Worm (Caenorhabditis elegans) whole organism, L3 larva: ENCODE measurements around the gene F17C8.6.
A peak's percentile ranks its signal among the peaks of the same experiment; 100 is the strongest.

ENCODE experiments used
- R02D3.7 ChIP-seq: fragments of 150-350 bp; optimal IDR thresholded peaks from 2 replicates; lab custom pipeline; 2014; ENCODE audit warnings: missing biosample characterization, missing genetic modification characterization
- ZK546.5 ChIP-seq: sonication (generic microtip); optimal IDR thresholded peaks from 2 replicates; lab custom pipeline; 2017; ENCODE audit warnings: missing biosample characterization, missing genetic modification characterization
- aly-2 ChIP-seq: fragments of 150-350 bp; optimal IDR thresholded peaks from 2 replicates; lab custom pipeline; 2014; ENCODE audit warnings: missing biosample characterization, missing genetic modification characterization
- ama-1 ChIP-seq: fragments of 150-350 bp; optimal IDR thresholded peaks from 2 replicates; lab custom pipeline; 2018
- ceh-28 ChIP-seq: fragments of 150-350 bp; optimal IDR thresholded peaks from 2 replicates; lab custom pipeline; 2014; ENCODE audit warnings: missing biosample characterization, missing genetic modification reagents, missing genetic modification characterization
- egl-5 ChIP-seq: fragments of 150-350 bp; optimal IDR thresholded peaks from 2 replicates; lab custom pipeline; 2017; ENCODE audit warnings: missing biosample characterization, missing genetic modification reagents, missing genetic modification characterization, inconsistent platforms
- elt-1 ChIP-seq: fragments of 150-350 bp; optimal IDR thresholded peaks from 2 replicates; lab custom pipeline; 2014; ENCODE audit warnings: missing biosample characterization, missing genetic modification characterization
- fkh-10 ChIP-seq: sonication (generic microtip); optimal IDR thresholded peaks from 2 replicates; lab custom pipeline; 2017; ENCODE audit warnings: missing biosample characterization, missing genetic modification reagents, missing genetic modification characterization
- fos-1 ChIP-seq: fragments of 150-350 bp; optimal IDR thresholded peaks from 2 replicates; lab custom pipeline; 2014; ENCODE audit warnings: missing biosample characterization, missing genetic modification characterization
- hmg-11 ChIP-seq: sonication (generic microtip); optimal IDR thresholded peaks from 2 replicates; lab custom pipeline; 2016; ENCODE audit warnings: missing genetic modification characterization, missing compliant biosample characterization
- jun-1 ChIP-seq: fragments of 150-350 bp; optimal IDR thresholded peaks from 2 replicates; lab custom pipeline; 2014; ENCODE audit warnings: missing biosample characterization, missing genetic modification reagents, missing genetic modification characterization
- lin-15B ChIP-seq: fragments of 150-350 bp; optimal IDR thresholded peaks from 2 replicates; lab custom pipeline; 2014; ENCODE audit warnings: missing biosample characterization, missing genetic modification characterization
- lin-39 ChIP-seq: fragments of 150-350 bp; optimal IDR thresholded peaks from 2 replicates; lab custom pipeline; 2018; ENCODE audit warnings: missing biosample characterization, missing genetic modification reagents, missing genetic modification characterization
- mdl-1 ChIP-seq: fragments of 150-350 bp; optimal IDR thresholded peaks from 2 replicates; lab custom pipeline; 2014; ENCODE audit warnings: missing biosample characterization, missing genetic modification characterization
- nfya-1 ChIP-seq: sonication (generic microtip); optimal IDR thresholded peaks from 2 replicates; lab custom pipeline; 2017; ENCODE audit warnings: missing genetic modification characterization, mild to moderate bottlenecking, missing compliant biosample characterization, antibody characterized with exemption, moderate library complexity; ENCODE audit not compliant: insufficient read depth
- nhr-11 ChIP-seq: fragments of 150-350 bp; optimal IDR thresholded peaks from 2 replicates; lab custom pipeline; 2014; ENCODE audit warnings: missing biosample characterization, missing genetic modification characterization
- nhr-12 ChIP-seq: fragments of 150-350 bp; optimal IDR thresholded peaks from 2 replicates; lab custom pipeline; 2014; ENCODE audit warnings: missing biosample characterization, missing genetic modification characterization
- nhr-23 ChIP-seq: fragments of 150-350 bp; optimal IDR thresholded peaks from 2 replicates; lab custom pipeline; 2014; ENCODE audit warnings: missing biosample characterization, missing genetic modification reagents, missing genetic modification characterization
- nhr-237 ChIP-seq: fragments of 150-350 bp; optimal IDR thresholded peaks from 2 replicates; lab custom pipeline; 2014; ENCODE audit warnings: missing biosample characterization, missing genetic modification characterization
- nhr-25 ChIP-seq: sonication (generic microtip); optimal IDR thresholded peaks from 2 replicates; lab custom pipeline; 2017; ENCODE audit warnings: missing biosample characterization, missing genetic modification characterization
- nhr-28 ChIP-seq: fragments of 150-350 bp; optimal IDR thresholded peaks from 2 replicates; lab custom pipeline; 2014; ENCODE audit warnings: missing biosample characterization, missing genetic modification characterization
- nhr-43 ChIP-seq: sonication (generic microtip); optimal IDR thresholded peaks from 2 replicates; lab custom pipeline; 2016; ENCODE audit warnings: mild to moderate bottlenecking, missing genetic modification characterization, missing compliant biosample characterization; ENCODE audit not compliant: poor library complexity, severe bottlenecking
- nhr-67 ChIP-seq: fragments of 150-350 bp; optimal IDR thresholded peaks from 2 replicates; lab custom pipeline; 2014; ENCODE audit warnings: missing biosample characterization, missing genetic modification characterization
- nhr-76 ChIP-seq: fragments of 150-350 bp; sonication (generic microtip); optimal IDR thresholded peaks from 5 replicates; lab custom pipeline; 2014; ENCODE audit warnings: missing biosample characterization, missing genetic modification characterization
- nhr-77 ChIP-seq: fragments of 150-350 bp; optimal IDR thresholded peaks from 2 replicates; lab custom pipeline; 2014; ENCODE audit warnings: missing biosample characterization, missing genetic modification characterization
- pha-4 ChIP-seq: fragments of 150-350 bp; optimal IDR thresholded peaks from 2 replicates; lab custom pipeline; 2014; ENCODE audit warnings: missing biosample characterization, missing genetic modification reagents, missing genetic modification characterization
- sea-2 ChIP-seq: fragments of 150-350 bp; sonication (generic microtip); optimal IDR thresholded peaks from 4 replicates; lab custom pipeline; 2014; ENCODE audit warnings: missing biosample characterization, missing genetic modification reagents, missing genetic modification characterization
- skn-1 ChIP-seq: fragments of 150-350 bp; optimal IDR thresholded peaks from 2 replicates; lab custom pipeline; 2014; ENCODE audit warnings: missing biosample characterization, missing genetic modification characterization
- snpc-4 ChIP-seq: fragments of 150-350 bp; optimal IDR thresholded peaks from 2 replicates; lab custom pipeline; 2014; ENCODE audit warnings: missing biosample characterization, missing genetic modification characterization
- tbx-2 ChIP-seq: sonication (generic microtip); optimal IDR thresholded peaks from 2 replicates; lab custom pipeline; 2016; ENCODE audit warnings: mild to moderate bottlenecking, missing genetic modification characterization, missing compliant biosample characterization
- unc-39 ChIP-seq: sonication (generic microtip); optimal IDR thresholded peaks from 4 replicates; lab custom pipeline; 2017; ENCODE audit warnings: missing biosample characterization, missing genetic modification characterization
- unc-62 ChIP-seq: fragments of 150-350 bp; sonication (generic microtip); optimal IDR thresholded peaks from 4 replicates; lab custom pipeline; 2014; ENCODE audit warnings: missing biosample characterization, missing genetic modification reagents, missing genetic modification characterization
- zag-1 ChIP-seq: fragments of 150-350 bp; optimal IDR thresholded peaks from 2 replicates; lab custom pipeline; 2014; ENCODE audit warnings: missing biosample characterization, missing genetic modification characterization
- ztf-11 ChIP-seq: fragments of 150-350 bp; optimal IDR thresholded peaks from 2 replicates; lab custom pipeline; 2014; ENCODE audit warnings: missing biosample characterization, missing genetic modification characterization

Gene F17C8.6

DNA sequence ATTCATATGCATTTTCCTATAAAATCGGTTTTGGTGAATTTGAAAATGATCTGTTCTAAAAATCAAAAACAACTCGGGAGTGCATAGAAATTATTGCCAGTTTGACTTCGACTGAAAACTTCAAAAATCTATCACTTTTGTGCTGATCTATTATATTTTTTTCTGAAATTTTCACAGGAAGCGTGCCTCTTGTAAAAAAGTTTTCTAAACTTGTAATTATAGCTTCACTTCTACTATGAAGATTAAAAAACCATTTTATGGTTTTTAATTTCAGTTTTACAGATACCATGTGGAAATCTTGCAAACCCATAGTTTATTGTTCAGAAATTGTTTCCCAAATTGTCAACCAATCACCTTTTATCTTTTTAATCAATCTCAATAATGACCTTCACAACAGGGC, 11.8 kb downstream of the F17C8.6 start, which contains the start of gene F17C8.9:
Gene F17C8.9 (plus strand): TSS at position 301 of the 400 bp plus-strand sequence.
- TF ChIP-seq R02D3.7 (tag; lab: Kevin White, UChicago) (no peak), nhr-67 (tag; lab: Kevin White, UChicago) (no peak), nhr-237 (tag; lab: Kevin White, UChicago) (no peak), mdl-1 (tag; lab: Kevin White, UChicago) (no peak), ZK546.5 (tag; lab: Kevin White, UChicago) (no peak), lin-39 (tag; lab: Kevin White, UChicago) (no peak), ama-1 (lab: Kevin White, UChicago) (no peak), nhr-12 (tag; lab: Kevin White, UChicago) (no peak), skn-1 (tag; lab: Kevin White, UChicago) (no peak), ztf-11 (tag; lab: Kevin White, UChicago) (no peak), jun-1 (no peak), zag-1 (tag; lab: Kevin White, UChicago) (no peak), sea-2 (GFP tag; lab: Kevin White, UChicago) (no peak), unc-39 (tag; lab: Kevin White, UChicago) (no peak)

DNA sequence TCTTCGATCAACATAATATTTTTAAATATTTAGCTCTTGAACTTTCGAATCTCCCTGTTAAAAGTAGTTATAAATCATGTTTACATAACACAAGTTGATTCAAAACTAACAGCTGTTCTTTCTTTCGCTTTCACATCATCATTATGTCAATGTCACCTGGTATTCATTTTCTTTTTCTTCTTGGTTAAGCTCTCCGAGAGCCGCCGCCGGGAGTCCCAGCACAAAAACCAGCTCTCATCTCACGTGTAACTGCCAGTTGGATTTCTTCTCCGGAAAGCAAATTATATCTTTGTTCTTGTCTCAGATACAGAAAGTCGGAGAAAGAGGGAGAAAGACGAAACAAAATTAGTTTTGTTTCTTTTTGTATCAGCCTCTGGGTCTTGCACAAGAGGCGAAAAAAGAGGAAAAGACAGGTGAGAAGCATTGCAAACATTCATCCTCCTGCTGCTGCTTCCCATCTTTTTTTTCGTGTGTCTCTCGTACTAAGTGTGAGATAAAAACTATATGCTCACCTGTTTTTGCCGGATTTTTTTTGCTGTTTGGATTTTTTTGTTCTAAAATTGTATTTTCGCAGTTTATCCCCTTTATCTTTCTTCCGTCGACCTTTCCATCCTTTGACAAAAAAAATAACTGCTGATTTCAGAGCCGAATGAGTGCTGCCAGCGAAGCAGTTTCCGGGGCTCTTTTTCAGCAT, 14.4 kb downstream of the F17C8.6 start, which contains the start of gene F17C8.3:
Gene F17C8.3 (plus strand): TSS at position 644 of the 694 bp plus-strand sequence.
- TF ChIP-seq nfya-1 (tag; lab: Kevin White, UChicago) = peak; percentile 48
- TF ChIP-seq mdl-1 (tag; lab: Kevin White, UChicago) = peak; percentile 10
- no peak for TF ChIP-seq unc-62 (GFP tag; lab: Kevin White, UChicago)
- TF ChIP-seq ztf-11 (tag; lab: Kevin White, UChicago) = no peak

DNA sequence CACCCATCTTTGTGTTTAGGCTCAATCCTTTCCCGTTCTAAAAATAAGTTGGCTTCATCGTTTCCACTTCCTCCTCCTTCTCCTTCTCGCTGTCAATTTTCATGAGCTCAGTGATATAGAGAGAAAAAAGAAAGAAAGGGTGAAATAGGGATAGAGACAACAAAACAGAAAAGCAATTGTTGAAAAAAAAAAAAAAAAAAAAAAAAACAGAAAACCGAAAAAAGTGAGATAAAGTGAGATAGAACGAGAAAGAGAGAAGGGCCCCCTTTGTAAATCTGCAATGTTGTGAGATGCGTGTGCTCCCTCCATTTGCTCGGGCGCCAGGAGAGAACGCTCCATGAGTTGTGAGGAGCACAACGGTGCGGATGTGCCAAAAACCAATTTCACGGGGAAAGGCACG, 21.9 kb downstream of the F17C8.6 start:
- TF ChIP-seq unc-39 (tag; lab: Kevin White, UChicago) (no peak), nfya-1 (tag; lab: Kevin White, UChicago) (peak; percentile 50), egl-5 (peak; percentile 33), fkh-10 (GFP tag; lab: Kevin White, UChicago) (peak; percentile 24), lin-39 (tag; lab: Kevin White, UChicago) (peak; percentile 6)

DNA sequence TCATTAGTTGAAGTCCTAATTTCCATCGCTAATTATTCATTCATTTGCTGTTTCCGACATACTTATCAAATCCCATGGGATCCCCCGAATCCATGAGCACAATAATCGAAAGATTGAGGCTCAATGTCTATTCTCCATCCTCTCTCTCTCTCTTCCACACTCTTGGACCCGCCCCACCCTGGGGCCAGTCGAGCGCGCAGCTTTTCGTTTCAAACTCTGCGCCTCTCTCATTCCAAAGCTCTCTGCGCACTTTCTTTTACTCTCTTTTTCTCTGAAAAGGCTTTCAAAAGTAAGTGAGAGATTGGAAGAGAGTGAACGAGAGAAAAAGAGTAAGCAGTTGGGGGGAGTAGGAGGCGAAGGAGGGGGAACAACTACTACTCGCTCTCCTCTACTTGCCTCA, 24.1 kb downstream of the F17C8.6 start, which contains the start of gene acy-1:
Gene acy-1 (plus strand): TSS at position 346 of the 400 bp plus-strand sequence.
- TF ChIP-seq elt-1 (tag; lab: Kevin White, UChicago) (peak; percentile 46), ceh-28 (tag; lab: Kevin White, UChicago) (peak; percentile 1), zag-1 (tag; lab: Kevin White, UChicago) (no peak), nhr-23 (peak; percentile 48), hmg-11 (tag; lab: Kevin White, UChicago) (peak; percentile 93), ama-1 (lab: Kevin White, UChicago) (no peak), snpc-4 (tag; lab: Kevin White, UChicago) (peak; percentile 51), unc-62 (GFP tag; lab: Kevin White, UChicago) (peak; percentile 7), unc-39 (tag; lab: Kevin White, UChicago) (no peak), nhr-76 (tag; lab: Kevin White, UChicago) (no peak), lin-15B (tag; lab: Kevin White, UChicago) (peak; percentile 79), R02D3.7 (tag; lab: Kevin White, UChicago) (peak; percentile 8), nhr-11 (tag; lab: Kevin White, UChicago) (peak; percentile 59), fkh-10 (GFP tag; lab: Kevin White, UChicago) (peak; percentile 23), aly-2 (tag; lab: Kevin White, UChicago) (no peak), tbx-2 (tag; lab: Kevin White, UChicago) (peak; percentile 21), lin-39 (tag; lab: Kevin White, UChicago) (peak; percentile 91), fos-1 (tag; lab: Kevin White, UChicago) (no peak), pha-4 (tag; lab: Kevin White, UChicago) (peak; percentile 78), nfya-1 (tag; lab: Kevin White, UChicago) (peak; percentile 93), egl-5 (peak; percentile 91)

DNA sequence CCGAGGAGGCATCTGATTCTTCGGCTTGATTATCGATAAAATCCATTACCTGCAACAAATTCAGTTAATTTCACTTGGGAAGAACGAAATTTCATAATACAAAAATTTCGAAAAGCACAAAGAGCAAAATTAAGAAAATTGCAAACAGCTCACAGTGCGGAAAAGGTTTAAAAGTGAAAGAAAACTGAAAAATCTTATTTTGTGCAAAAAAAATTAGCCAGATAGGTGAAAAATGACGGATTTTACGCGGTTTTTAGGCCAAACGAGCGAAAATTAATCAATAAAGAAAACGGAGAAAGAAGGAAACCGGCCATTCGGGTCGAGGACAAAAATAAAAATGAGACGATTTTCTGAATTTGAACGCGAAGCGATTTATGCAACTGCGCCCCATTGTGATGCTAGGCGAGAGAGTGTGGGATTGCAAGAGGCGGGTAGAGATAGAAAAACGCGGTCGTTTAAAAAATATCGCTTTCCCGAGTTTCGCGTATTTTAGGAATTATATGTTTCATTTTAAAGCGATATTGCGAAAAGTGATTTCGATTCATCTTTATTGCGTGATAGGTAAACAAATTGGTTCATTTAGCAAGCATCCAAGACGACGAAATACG, 25.1 kb downstream of the F17C8.6 start, which contains the start of gene emb-5:
Gene emb-5 (minus strand): TSS at position 51 of the 608 bp plus-strand sequence.
- peak; percentile 73 for TF ChIP-seq lin-39 (tag; lab: Kevin White, UChicago)
- TF ChIP-seq lin-15B (tag; lab: Kevin White, UChicago) = peak; percentile 81
- TF ChIP-seq egl-5 = peak; percentile 35
- TF ChIP-seq ztf-11 (tag; lab: Kevin White, UChicago) = no peak
- peak; percentile 54 for TF ChIP-seq nhr-25 (tag; lab: Kevin White, UChicago)
- peak; percentile 53 for TF ChIP-seq nhr-23
- peak; percentile 58 for TF ChIP-seq R02D3.7 (tag; lab: Kevin White, UChicago)
- TF ChIP-seq hmg-11 (tag; lab: Kevin White, UChicago) = peak; percentile 25
- TF ChIP-seq nhr-77 = no peak
- TF ChIP-seq nhr-28 (tag; lab: Kevin White, UChicago) = no peak
- TF ChIP-seq nhr-43 (tag; lab: Kevin White, UChicago) = peak; percentile 3
